Worm (Caenorhabditis elegans): ENCODE data around the gene nlt-1.
A peak's percentile ranks its signal among the peaks of the same experiment; 100 is the strongest.

- TF ChIP-seq nhr-11 (tag; optimal IDR thresholded peaks at IDR 0.05) (peak; percentile 25), ces-1 (GFP tag; optimal IDR thresholded peaks at IDR 0.05) (no peak), zip-11 (GFP tag; IDR thresholded peaks at IDR 0.05) (no peak)
Measured at ce11 chrII:10044961-10045360, 44.0 kb upstream of the nlt-1 start, which contains the start of the genes F52H3.11 and bath-38.

All from whole organism, L4 larva.